Worm (Caenorhabditis elegans) whole organism, L4 larva: ENCODE measurements around the gene ckr-2.

Experiments
- D1046.2 ChIP-seq: fragments of 200-800 bp; sonication (Bioruptor generic); IDR thresholded peaks from 2 replicates; pipeline ENCODE4 v1.3.6; 2022; ENCODE audit warnings: missing genetic modification characterization, missing compliant biosample characterization
- F10B5.3 ChIP-seq: sonication (generic microtip); optimal IDR thresholded peaks from 2 replicates; lab custom pipeline; 2016; ENCODE audit warnings: mild to moderate bottlenecking, missing genetic modification characterization, missing compliant biosample characterization
- F26F4.8 ChIP-seq: fragments of 200-800 bp; sonication (Bioruptor generic); conservative IDR thresholded peaks from 2 replicates; pipeline ENCODE4 v1.3.6; 2022; ENCODE audit warnings: missing genetic modification characterization, missing compliant biosample characterization
- F49E8.2 ChIP-seq: sonication (generic microtip); optimal IDR thresholded peaks from 2 replicates; lab custom pipeline; 2016; ENCODE audit warnings: missing compliant biosample characterization, mild to moderate bottlenecking, missing genetic modification characterization, borderline replicate concordance
- T20F7.1 ChIP-seq: fragments of 200-800 bp; sonication (Bioruptor generic); optimal IDR thresholded peaks from 2 replicates; lab custom pipeline; 2018; ENCODE audit warnings: mild to moderate bottlenecking, missing genetic modification characterization, missing compliant biosample characterization
- T26A8.4 ChIP-seq: fragments of 200-800 bp; sonication (Bioruptor generic); IDR thresholded peaks from 2 replicates; pipeline ENCODE4 v1.3.6; 2022; ENCODE audit warnings: missing genetic modification characterization, missing compliant biosample characterization
- Y48G9A.11 ChIP-seq: fragments of 200-800 bp; sonication (Bioruptor generic); IDR thresholded peaks from 2 replicates; pipeline ENCODE4 v1.3.6; 2022; ENCODE audit warnings: missing genetic modification reagents, missing genetic modification characterization, missing compliant biosample characterization
- aha-1 ChIP-seq: fragments of 150-350 bp; peaks from one replicate; lab custom pipeline; 2014; ENCODE audit warnings: missing biosample characterization, missing genetic modification characterization
- arid-1 ChIP-seq: fragments of 200-800 bp; sonication (Bioruptor generic); conservative IDR thresholded peaks from 2 replicates; pipeline ENCODE4 v1.3.6; 2022; ENCODE audit warnings: missing genetic modification reagents, missing genetic modification characterization, missing compliant biosample characterization
- attf-4 ChIP-seq: sonication (generic microtip); optimal IDR thresholded peaks from 3 replicates; lab custom pipeline; 2017; ENCODE audit warnings: missing biosample characterization, missing genetic modification characterization
- ceh-20 ChIP-seq: fragments of 200-800 bp; sonication (Bioruptor generic); IDR thresholded peaks from 2 replicates; pipeline ENCODE4 v1.3.6; 2022; ENCODE audit warnings: missing genetic modification reagents, missing genetic modification characterization, missing compliant biosample characterization
- ceh-32 ChIP-seq: sonication (generic microtip); optimal IDR thresholded peaks from 2 replicates; lab custom pipeline; 2016; ENCODE audit warnings: mild to moderate bottlenecking, missing genetic modification characterization, missing compliant biosample characterization; ENCODE audit not compliant: poor library complexity
- ceh-62 ChIP-seq: sonication (generic microtip); optimal IDR thresholded peaks from 2 replicates; lab custom pipeline; 2017; ENCODE audit warnings: missing biosample characterization, missing genetic modification characterization
- ctbp-1 ChIP-seq: fragments of 200-800 bp; sonication (Bioruptor generic); IDR thresholded peaks from 2 replicates; pipeline ENCODE4 v1.3.6; 2022; ENCODE audit warnings: missing genetic modification reagents, missing genetic modification characterization, missing compliant biosample characterization
- dmd-8 ChIP-seq: fragments of 200-800 bp; sonication (Bioruptor generic); IDR thresholded peaks from 2 replicates; pipeline ENCODE4 v1.3.6; 2022; ENCODE audit warnings: missing genetic modification characterization, missing compliant biosample characterization
- dpl-1 ChIP-seq: fragments of 150-350 bp; optimal IDR thresholded peaks from 2 replicates; lab custom pipeline; 2014; ENCODE audit warnings: missing biosample characterization, missing genetic modification reagents, missing genetic modification characterization
- duxl-1 ChIP-seq: sonication (generic microtip); optimal IDR thresholded peaks from 2 replicates; lab custom pipeline; 2016; ENCODE audit warnings: mild to moderate bottlenecking, missing genetic modification characterization, moderate library complexity, missing compliant biosample characterization; ENCODE audit not compliant: poor library complexity
- fkh-10 ChIP-seq: fragments of 150-350 bp; optimal IDR thresholded peaks from 2 replicates; lab custom pipeline; 2014; ENCODE audit warnings: missing biosample characterization, missing genetic modification reagents, missing genetic modification characterization
- fos-1 ChIP-seq: fragments of 150-350 bp; optimal IDR thresholded peaks from 2 replicates; lab custom pipeline; 2014; ENCODE audit warnings: missing biosample characterization, missing genetic modification characterization
- jun-1 ChIP-seq: fragments of 150-350 bp; optimal IDR thresholded peaks from 2 replicates; lab custom pipeline; 2014; ENCODE audit warnings: missing biosample characterization, missing genetic modification reagents, missing genetic modification characterization
- lim-7 ChIP-seq: fragments of 200-800 bp; sonication (Bioruptor generic); IDR thresholded peaks from 2 replicates; pipeline ENCODE4 v1.3.6; 2022; ENCODE audit warnings: missing genetic modification characterization, missing compliant biosample characterization
- lin-1 ChIP-seq: fragments of 200-800 bp; sonication (Bioruptor generic); IDR thresholded peaks from 2 replicates; pipeline ENCODE4 v1.3.6; 2022; ENCODE audit warnings: missing genetic modification reagents, missing genetic modification characterization, missing compliant biosample characterization
- lin-13 ChIP-seq: fragments of 150-350 bp; optimal IDR thresholded peaks from 2 replicates; lab custom pipeline; 2014; ENCODE audit warnings: missing biosample characterization, missing genetic modification reagents, missing genetic modification characterization
- lin-15B ChIP-seq: fragments of 150-350 bp; sonication (generic microtip); optimal IDR thresholded peaks from 3 replicates; lab custom pipeline; 2014; ENCODE audit warnings: missing biosample characterization, missing genetic modification characterization
- lin-29 ChIP-seq: fragments of 200-800 bp; sonication (Bioruptor generic); IDR thresholded peaks from 2 replicates; pipeline ENCODE4 v1.3.6; 2022; ENCODE audit warnings: missing genetic modification reagents, missing genetic modification characterization, missing compliant biosample characterization
- lin-38 ChIP-seq: fragments of 200-800 bp; sonication (Bioruptor generic); IDR thresholded peaks from 2 replicates; pipeline ENCODE4 v1.3.6; 2022; ENCODE audit warnings: missing genetic modification reagents, missing genetic modification characterization, missing compliant biosample characterization
- lir-3 ChIP-seq: sonication (generic microtip); optimal IDR thresholded peaks from 2 replicates; lab custom pipeline; 2016; ENCODE audit warnings: mild to moderate bottlenecking, missing genetic modification characterization, missing compliant biosample characterization
- madf-9 ChIP-seq: fragments of 200-800 bp; sonication (Bioruptor generic); conservative IDR thresholded peaks from 2 replicates; pipeline ENCODE4 v1.3.6; 2022; ENCODE audit warnings: missing genetic modification reagents, missing genetic modification characterization, missing compliant biosample characterization
- mdl-1 ChIP-seq, 2 experiments: fragments of 150-350 bp in 1 of 2; sonication (generic microtip) in 1 of 2; optimal IDR thresholded peaks; 2 replicates each; lab custom pipeline; 2014 to 2017; ENCODE audit warnings: missing biosample characterization in 2 of 2, missing genetic modification characterization in 2 of 2
- mdt-29 ChIP-seq: fragments of 200-800 bp; sonication (Bioruptor generic); IDR thresholded peaks from 2 replicates; pipeline ENCODE4 v1.3.6; 2022; ENCODE audit warnings: missing genetic modification reagents, missing genetic modification characterization, missing compliant biosample characterization
- mes-2 ChIP-seq: sonication (generic microtip); optimal IDR thresholded peaks from 2 replicates; lab custom pipeline; 2016; ENCODE audit warnings: missing genotype, mild to moderate bottlenecking, missing genetic modification characterization, missing compliant biosample characterization; ENCODE audit not compliant: poor library complexity, severe bottlenecking
- mxl-2 ChIP-seq: fragments of 200-800 bp; sonication (Bioruptor generic); conservative IDR thresholded peaks from 2 replicates; pipeline ENCODE4 v1.3.6; 2022; ENCODE audit warnings: missing genetic modification reagents, missing genetic modification characterization, missing compliant biosample characterization
- nhr-10 ChIP-seq: fragments of 150-350 bp; optimal IDR thresholded peaks from 2 replicates; lab custom pipeline; 2014; ENCODE audit warnings: missing biosample characterization, missing genetic modification characterization
- nhr-111 ChIP-seq: fragments of 200-800 bp; sonication (Bioruptor generic); optimal IDR thresholded peaks from 2 replicates; lab custom pipeline; 2018; ENCODE audit warnings: mild to moderate bottlenecking, missing genetic modification characterization, missing compliant biosample characterization
- nhr-237 ChIP-seq: sonication (generic microtip); optimal IDR thresholded peaks from 2 replicates; lab custom pipeline; 2017; ENCODE audit warnings: missing biosample characterization, missing genetic modification characterization
- nhr-28 ChIP-seq: fragments of 150-350 bp; optimal IDR thresholded peaks from 2 replicates; lab custom pipeline; 2014; ENCODE audit warnings: missing biosample characterization, missing genetic modification characterization
- nhr-48 ChIP-seq: sonication (generic microtip); optimal IDR thresholded peaks from 2 replicates; lab custom pipeline; 2016; ENCODE audit warnings: mild to moderate bottlenecking, missing genetic modification characterization, missing compliant biosample characterization
- pha-4 ChIP-seq, 2 experiments: fragments of 150-350 bp in 1 of 2; fragments of 200-800 bp in 1 of 2; sonication (Bioruptor generic) in 1 of 2; IDR thresholded peaks in 1 of 2; optimal IDR thresholded peaks in 1 of 2; 2 replicates each; pipeline versions ENCODE4 v1.3.6 to Lab custom; 2014 to 2022; ENCODE audit warnings: missing genetic modification characterization in 2 of 2, missing genetic modification reagents in 2 of 2, missing biosample characterization in 1 of 2, missing compliant biosample characterization in 1 of 2
- sdz-12 ChIP-seq: fragments of 200-800 bp; sonication (Bioruptor generic); optimal IDR thresholded peaks from 2 replicates; lab custom pipeline; 2018; ENCODE audit warnings: mild to moderate bottlenecking, missing genetic modification characterization, missing compliant biosample characterization
- snpc-1.2 ChIP-seq: fragments of 200-800 bp; sonication (Bioruptor generic); IDR thresholded peaks from 2 replicates; pipeline ENCODE4 v1.3.6; 2022; ENCODE audit warnings: missing genetic modification reagents, missing genetic modification characterization, missing compliant biosample characterization
- spr-3 ChIP-seq: fragments of 200-800 bp; sonication (Bioruptor generic); optimal IDR thresholded peaks from 2 replicates; lab custom pipeline; 2018; ENCODE audit warnings: mild to moderate bottlenecking, missing genetic modification characterization, missing compliant biosample characterization
- tag-97 ChIP-seq: fragments of 200-800 bp; sonication (Bioruptor generic); IDR thresholded peaks from 2 replicates; pipeline ENCODE4 v1.3.6; 2022; ENCODE audit warnings: missing genetic modification characterization, missing compliant biosample characterization
- tra-1 ChIP-seq: fragments of 200-800 bp; sonication (Bioruptor generic); IDR thresholded peaks from 2 replicates; pipeline ENCODE4 v1.3.6; 2022; ENCODE audit warnings: missing genetic modification reagents, missing genetic modification characterization, missing compliant biosample characterization
- vab-7 ChIP-seq: fragments of 200-800 bp; sonication (Bioruptor generic); IDR thresholded peaks from 2 replicates; pipeline ENCODE4 v1.3.6; 2022; ENCODE audit warnings: missing genetic modification reagents, missing genetic modification characterization, missing compliant biosample characterization
- zfp-3 ChIP-seq: fragments of 200-800 bp; sonication (Bioruptor generic); conservative IDR thresholded peaks from 2 replicates; pipeline ENCODE4 v1.3.6; 2022; ENCODE audit warnings: missing genetic modification reagents, missing genetic modification characterization, missing compliant biosample characterization
- zip-2 ChIP-seq: fragments of 150-350 bp; optimal IDR thresholded peaks from 2 replicates; lab custom pipeline; 2014; ENCODE audit warnings: missing biosample characterization, missing genetic modification characterization

ckr-2 gene

DNA sequence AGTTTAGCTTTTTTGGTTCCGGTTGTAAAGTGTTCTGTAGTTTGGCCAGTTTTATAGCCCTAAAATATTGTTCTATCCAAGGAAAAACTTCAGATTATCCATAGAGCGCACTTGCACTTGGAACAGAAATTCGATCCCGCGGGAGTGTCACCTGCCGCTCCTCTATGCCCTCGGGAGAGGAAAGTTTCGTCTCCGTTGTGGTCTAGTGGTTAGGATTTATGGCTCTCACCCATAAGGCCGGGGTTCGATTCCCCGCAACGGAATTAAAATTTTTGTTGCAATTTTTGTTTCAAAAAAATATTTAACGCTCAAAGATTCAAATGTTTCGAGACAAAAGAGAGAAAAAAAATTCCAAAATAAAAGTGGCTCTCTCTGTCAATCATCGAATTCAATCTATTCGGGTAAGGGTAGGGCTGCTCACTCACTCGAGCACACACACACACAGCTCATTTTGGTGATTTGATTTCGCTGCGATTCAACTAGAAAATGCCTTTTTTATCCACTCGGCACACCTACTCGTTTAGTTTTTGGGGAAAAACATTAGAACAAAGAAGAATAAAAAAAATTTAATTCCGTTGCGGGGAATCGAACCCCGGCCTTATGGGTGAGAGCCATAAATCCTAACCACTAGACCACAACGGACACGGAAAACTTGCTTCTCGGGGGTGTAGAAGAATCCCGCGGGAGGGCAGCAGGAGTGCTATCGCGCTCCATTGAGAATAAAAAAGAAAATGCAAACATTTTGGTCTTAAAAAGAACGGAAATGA is 11.1 kb upstream of the ckr-2 start (continued):
- TF ChIP-seq snpc-1.2 (GFP tag; lab: Robert Waterston, UW) (peak; percentile 73), arid-1 (GFP tag; lab: Robert Waterston, UW) (peak; percentile 68; the same call in 1 of the 2 replicates), lin-29 (GFP tag; lab: Robert Waterston, UW) (no peak), nhr-237 (tag; lab: Kevin White, UChicago) (no peak), jun-1 (no peak), T26A8.4 (GFP tag; lab: Robert Waterston, UW) (peak; percentile 23), dpl-1 (GFP tag; lab: Kevin White, UChicago) (peak; percentile 11), lin-15B (no peak), duxl-1 (tag; lab: Kevin White, UChicago) (peak; percentile 57), ceh-62 (tag; lab: Kevin White, UChicago) (no peak), fos-1 (tag; lab: Kevin White, UChicago) (no peak), madf-9 (peak; percentile 19; the same call in 1 of the 2 replicates), nhr-111 (GFP tag; lab: Kevin White, UChicago) (no peak), ceh-32 (tag; lab: Kevin White, UChicago) (no peak), F26F4.8 (GFP tag; lab: Robert Waterston, UW) (peak; percentile 67), tra-1 (0 out of 2 replicates have a peak, but pooled peaks have one; percentile 26), fkh-10 (peak; percentile 19), T20F7.1 (GFP tag; lab: Kevin White, UChicago) (no peak), spr-3 (GFP tag; lab: Kevin White, UChicago) (peak; percentile 37), Y48G9A.11 (GFP tag; lab: Robert Waterston, UW) (peak; percentile 29; the same call in 1 of the 2 replicates), mdt-29 (no peak), pha-4 (GFP tag; IDR thresholded peaks at IDR 0.05; lab: Robert Waterston, UW) (peak; percentile 71), pha-4 (tag; optimal IDR thresholded peaks at IDR 0.05; lab: Kevin White, UChicago) (no peak), ctbp-1 (GFP tag; lab: Robert Waterston, UW) (peak; percentile 58), aha-1 (tag; lab: Kevin White, UChicago) (no peak), lin-13 (GFP tag; lab: Kevin White, UChicago) (peak; percentile 55), mes-2 (peak; percentile 70), F49E8.2 (tag; lab: Kevin White, UChicago) (no peak), nhr-28 (tag; lab: Kevin White, UChicago) (no peak), tag-97 (0 out of 2 replicates have a peak, but pooled peaks have one; percentile 21), lin-38 (peak; percentile 97), nhr-10 (tag; lab: Kevin White, UChicago) (no peak), D1046.2 (GFP tag; lab: Robert Waterston, UW) (peak; percentile 77; the same call in 1 of the 2 replicates), ceh-20 (0 out of 2 replicates have a peak, but pooled peaks have one; percentile 8)

DNA sequence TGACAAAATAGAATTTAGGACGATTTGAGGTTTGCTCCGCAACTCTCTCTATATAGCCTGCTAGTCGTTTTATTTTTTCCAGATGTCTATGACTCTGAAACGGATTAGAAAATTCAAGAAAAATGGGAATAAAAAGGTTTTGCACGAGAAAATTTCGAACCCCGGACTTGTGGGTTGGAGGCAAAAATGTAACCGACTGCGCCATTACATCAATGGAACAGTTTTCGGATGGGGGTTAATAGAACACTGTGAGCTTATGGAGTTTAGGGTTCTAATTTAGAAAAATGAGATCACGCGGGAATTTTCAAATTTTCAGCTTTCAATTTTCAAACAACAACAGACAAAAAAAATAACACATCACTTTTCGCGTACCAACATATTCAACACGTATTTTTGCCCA is 10.4 kb upstream of the ckr-2 start:
- TF ChIP-seq F26F4.8 (GFP tag; lab: Robert Waterston, UW) (no peak), vab-7 (GFP tag; lab: Robert Waterston, UW) (0 out of 2 replicates have a peak, but pooled peaks have one; percentile 15), attf-4 (no peak), lin-1 (GFP tag; lab: Robert Waterston, UW) (no peak), lir-3 (tag; lab: Kevin White, UChicago) (no peak), F10B5.3 (tag; lab: Kevin White, UChicago) (no peak), mdl-1 (tag; optimal IDR thresholded peaks at IDR 0.05; lab: Kevin White, UChicago) (no peak), zip-2 (no peak), madf-9 (no peak), nhr-48 (tag; lab: Kevin White, UChicago) (no peak), ceh-32 (tag; lab: Kevin White, UChicago) (no peak), mxl-2 (GFP tag; lab: Robert Waterston, UW) (no peak), ctbp-1 (GFP tag; lab: Robert Waterston, UW) (no peak), dmd-8 (0 out of 2 replicates have a peak, but pooled peaks have one; percentile 40), pha-4 (GFP tag; IDR thresholded peaks at IDR 0.05; lab: Robert Waterston, UW) (no peak; the same call in 1 of the 2 replicates), pha-4 (tag; optimal IDR thresholded peaks at IDR 0.05; lab: Kevin White, UChicago) (no peak), tra-1 (no peak), lim-7 (GFP tag; lab: Robert Waterston, UW) (peak; percentile 74), zfp-3 (peak; percentile 29; the same call in 1 of the 2 replicates), tag-97 (no peak), aha-1 (tag; lab: Kevin White, UChicago) (peak; percentile 4), arid-1 (GFP tag; lab: Robert Waterston, UW) (0 out of 2 replicates have a peak, but pooled peaks have one; percentile 22), sdz-12 (no peak), ceh-62 (tag; lab: Kevin White, UChicago) (no peak), lin-38 (peak; percentile 47), F49E8.2 (tag; lab: Kevin White, UChicago) (no peak)
